Worm (Caenorhabditis elegans): ENCODE measurements around the gene ash-2.

- no peak for TF ChIP-seq dao-5 (tag; optimal IDR thresholded peaks at IDR 0.05)
- no peak for TF ChIP-seq W03F9.2 (tag; optimal IDR thresholded peaks at IDR 0.05)
These were observed 1.2 kb upstream of the ash-2 start for ce11 chrII:11978478-11978877.
